Worm (Caenorhabditis elegans) whole organism, L3 larva: Measurements from ENCODE around the gene rps-30.

ENCODE experiments used
- ceh-82 ChIP-seq: fragments of 150-350 bp; optimal IDR thresholded peaks from 2 replicates; lab custom pipeline; 2014; ENCODE audit warnings: missing biosample characterization, missing genetic modification characterization
- daf-12 ChIP-seq: fragments of 150-350 bp; optimal IDR thresholded peaks from 2 replicates; lab custom pipeline; 2014; ENCODE audit warnings: missing biosample characterization, missing genetic modification reagents, missing genetic modification characterization
- lin-15B ChIP-seq: fragments of 150-350 bp; optimal IDR thresholded peaks from 2 replicates; lab custom pipeline; 2014; ENCODE audit warnings: missing biosample characterization, missing genetic modification characterization
- nhr-28 ChIP-seq: fragments of 150-350 bp; optimal IDR thresholded peaks from 2 replicates; lab custom pipeline; 2014; ENCODE audit warnings: missing biosample characterization, missing genetic modification characterization
- nhr-43 ChIP-seq: sonication (generic microtip); optimal IDR thresholded peaks from 2 replicates; lab custom pipeline; 2016; ENCODE audit warnings: mild to moderate bottlenecking, missing genetic modification characterization, missing compliant biosample characterization; ENCODE audit not compliant: poor library complexity, severe bottlenecking
- tbx-2 ChIP-seq: sonication (generic microtip); optimal IDR thresholded peaks from 2 replicates; lab custom pipeline; 2016; ENCODE audit warnings: mild to moderate bottlenecking, missing genetic modification characterization, missing compliant biosample characterization
- zag-1 ChIP-seq: fragments of 150-350 bp; optimal IDR thresholded peaks from 2 replicates; lab custom pipeline; 2014; ENCODE audit warnings: missing biosample characterization, missing genetic modification characterization

ce11 chrV:7744068-7744467 lies 32.3 kb upstream of the rps-30 start:
- TF ChIP-seq daf-12 (no peak), lin-15B (tag; lab: Kevin White, UChicago) (no peak), nhr-43 (tag; lab: Kevin White, UChicago) (no peak), tbx-2 (tag; lab: Kevin White, UChicago) (no peak), ceh-82 (no peak), nhr-28 (tag; lab: Kevin White, UChicago) (no peak), zag-1 (tag; lab: Kevin White, UChicago) (no peak)
